Worm (Caenorhabditis elegans): Measurements from ENCODE around the gene C26B9.7.

DNA sequence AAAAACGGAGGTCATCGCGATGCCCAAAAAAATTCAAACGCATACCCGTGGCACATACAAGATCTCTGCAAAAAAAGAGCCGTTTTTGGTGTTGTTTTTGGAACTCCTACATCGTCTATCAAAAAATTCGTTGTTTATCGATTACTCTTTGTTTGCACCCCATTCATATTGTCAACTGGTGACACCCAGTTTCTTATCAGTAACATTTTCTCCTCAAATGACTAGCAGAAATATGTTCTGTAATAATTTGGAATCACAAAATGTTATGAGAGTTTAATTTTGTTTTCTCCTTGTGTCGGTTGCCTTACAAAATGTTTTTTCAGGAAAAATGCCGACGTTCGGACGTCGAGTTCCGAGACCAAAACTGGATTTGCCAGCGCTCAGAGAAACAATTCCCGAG lies 32.6 kb downstream of the C26B9.7 start, which contains the start of gene sek-4:
- TF ChIP-seq nhr-77 (tag; optimal IDR thresholded peaks at IDR 0.05), result no peak
- TF ChIP-seq lin-15B (tag; optimal IDR thresholded peaks at IDR 0.05), result no peak
- TF ChIP-seq unc-62 (GFP tag; optimal IDR thresholded peaks at IDR 0.05), result no peak
- TF ChIP-seq egl-27 (tag; optimal IDR thresholded peaks at IDR 0.05), result no peak

Data from whole organism, L1 larva.